Worm (Caenorhabditis elegans) whole organism, L2 larva: ENCODE data around the gene Y39A3A.3.

ENCODE experiments used
- C34F6.9 ChIP-seq: fragments of 150-350 bp; optimal IDR thresholded peaks from 2 replicates; lab custom pipeline; 2014; ENCODE audit warnings: missing biosample characterization, missing genetic modification characterization
- F13H6.1 ChIP-seq: sonication (generic microtip); optimal IDR thresholded peaks from 2 replicates; lab custom pipeline; 2016; ENCODE audit warnings: missing genetic modification characterization, missing compliant biosample characterization
- R02D3.7 ChIP-seq: fragments of 150-350 bp; optimal IDR thresholded peaks from 2 replicates; lab custom pipeline; 2014; ENCODE audit warnings: missing biosample characterization, missing genetic modification characterization
- Y55F3AM.14 ChIP-seq: fragments of 200-800 bp; sonication (Bioruptor generic); optimal IDR thresholded peaks from 2 replicates; lab custom pipeline; 2018; ENCODE audit warnings: mild to moderate bottlenecking, missing genetic modification characterization, missing compliant biosample characterization
- ZK546.5 ChIP-seq: sonication (generic microtip); optimal IDR thresholded peaks from 2 replicates; lab custom pipeline; 2017; ENCODE audit warnings: missing biosample characterization, missing genetic modification characterization
- alr-1 ChIP-seq: fragments of 150-350 bp; optimal IDR thresholded peaks from 2 replicates; lab custom pipeline; 2014; ENCODE audit warnings: missing biosample characterization, missing genetic modification characterization
- aly-2 ChIP-seq: fragments of 150-350 bp; optimal IDR thresholded peaks from 2 replicates; lab custom pipeline; 2014; ENCODE audit warnings: missing biosample characterization, missing genetic modification characterization
- ama-1 ChIP-seq: fragments of 150-350 bp; optimal IDR thresholded peaks from 2 replicates; lab custom pipeline; 2018; ENCODE audit warnings: inconsistent platforms
- blmp-1 ChIP-seq: sonication (generic microtip); optimal IDR thresholded peaks from 2 replicates; lab custom pipeline; 2017; ENCODE audit warnings: missing genetic modification characterization, mild to moderate bottlenecking, missing compliant biosample characterization, antibody characterized with exemption, moderate library complexity; ENCODE audit not compliant: insufficient read depth
- ceh-16 ChIP-seq: fragments of 150-350 bp; optimal IDR thresholded peaks from 2 replicates; lab custom pipeline; 2014; ENCODE audit warnings: missing biosample characterization, missing genetic modification characterization
- crh-2 ChIP-seq: sonication (generic microtip); optimal IDR thresholded peaks from 2 replicates; lab custom pipeline; 2017; ENCODE audit warnings: missing biosample characterization, missing genetic modification characterization
- dmd-4 ChIP-seq: sonication (generic microtip); optimal IDR thresholded peaks from 2 replicates; lab custom pipeline; 2017; ENCODE audit warnings: missing biosample characterization, missing genetic modification characterization
- egl-27 ChIP-seq: sonication (generic microtip); optimal IDR thresholded peaks from 3 replicates; lab custom pipeline; 2017; ENCODE audit warnings: missing biosample characterization, missing genetic modification reagents, missing genetic modification characterization
- elt-3 ChIP-seq: sonication (generic microtip); optimal IDR thresholded peaks from 2 replicates; lab custom pipeline; 2017; ENCODE audit warnings: missing biosample characterization, missing genetic modification characterization
- fos-1 ChIP-seq: fragments of 150-350 bp; optimal IDR thresholded peaks from 2 replicates; lab custom pipeline; 2014; ENCODE audit warnings: missing biosample characterization, missing genetic modification characterization
- gmeb-1 ChIP-seq: fragments of 150-350 bp; optimal IDR thresholded peaks from 2 replicates; lab custom pipeline; 2014; ENCODE audit warnings: missing biosample characterization, missing genetic modification characterization
- lin-11 ChIP-seq: fragments of 150-350 bp; sonication (generic microtip); optimal IDR thresholded peaks from 2 replicates; lab custom pipeline; 2014; ENCODE audit warnings: missing biosample characterization, missing genetic modification characterization, inconsistent platforms, mixed read lengths
- lin-13 ChIP-seq: fragments of 150-350 bp; optimal IDR thresholded peaks from 2 replicates; lab custom pipeline; 2014; ENCODE audit warnings: missing biosample characterization, missing genetic modification reagents, missing genetic modification characterization
- lin-39 ChIP-seq: fragments of 150-350 bp; optimal IDR thresholded peaks from 2 replicates; lab custom pipeline; 2014; ENCODE audit warnings: missing biosample characterization, missing genetic modification reagents, missing genetic modification characterization
- mab-5 ChIP-seq: fragments of 150-350 bp; optimal IDR thresholded peaks from 2 replicates; lab custom pipeline; 2014; ENCODE audit warnings: missing biosample characterization, missing genetic modification characterization
- mbf-1 ChIP-seq: sonication (generic microtip); optimal IDR thresholded peaks from 2 replicates; lab custom pipeline; 2017; ENCODE audit warnings: missing biosample characterization, missing genetic modification characterization
- nhr-10 ChIP-seq: sonication (generic microtip); optimal IDR thresholded peaks from 2 replicates; lab custom pipeline; 2017; ENCODE audit warnings: missing biosample characterization, missing genetic modification characterization
- nhr-12 ChIP-seq: fragments of 150-350 bp; optimal IDR thresholded peaks from 2 replicates; lab custom pipeline; 2014; ENCODE audit warnings: missing biosample characterization, missing genetic modification characterization
- nhr-129 ChIP-seq: fragments of 150-350 bp; optimal IDR thresholded peaks from 2 replicates; lab custom pipeline; 2014; ENCODE audit warnings: missing biosample characterization, missing genetic modification characterization
- nhr-21 ChIP-seq: fragments of 150-350 bp; optimal IDR thresholded peaks from 2 replicates; lab custom pipeline; 2014; ENCODE audit warnings: missing biosample characterization, missing genetic modification characterization
- nhr-237 ChIP-seq: fragments of 150-350 bp; optimal IDR thresholded peaks from 2 replicates; lab custom pipeline; 2014; ENCODE audit warnings: missing biosample characterization, missing genetic modification characterization
- nhr-25 ChIP-seq: fragments of 150-350 bp; sonication (generic microtip); optimal IDR thresholded peaks from 3 replicates; lab custom pipeline; 2014; ENCODE audit warnings: missing biosample characterization, missing genetic modification characterization
- nhr-6 ChIP-seq: fragments of 150-350 bp; optimal IDR thresholded peaks from 2 replicates; lab custom pipeline; 2014; ENCODE audit warnings: missing biosample characterization, missing genetic modification characterization
- nhr-77 ChIP-seq: fragments of 150-350 bp; optimal IDR thresholded peaks from 2 replicates; lab custom pipeline; 2014; ENCODE audit warnings: missing biosample characterization, missing genetic modification characterization
- peb-1 ChIP-seq: fragments of 150-350 bp; optimal IDR thresholded peaks from 2 replicates; lab custom pipeline; 2014; ENCODE audit warnings: missing biosample characterization, missing genetic modification characterization
- skn-1 ChIP-seq: sonication (generic microtip); optimal IDR thresholded peaks from 2 replicates; lab custom pipeline; 2017; ENCODE audit warnings: missing biosample characterization, missing genetic modification characterization
- sma-3 ChIP-seq: sonication (generic microtip); optimal IDR thresholded peaks from 2 replicates; lab custom pipeline; 2016; ENCODE audit warnings: missing genetic modification reagents, missing genetic modification characterization, missing compliant biosample characterization
- sma-9 ChIP-seq, 2 experiments: fragments of 150-350 bp in 1 of 2; sonication (generic microtip) in 1 of 2; optimal IDR thresholded peaks; 2 replicates each; lab custom pipeline; 2014 to 2016; ENCODE audit warnings: missing genetic modification characterization in 2 of 2, mild to moderate bottlenecking in 1 of 2, missing biosample characterization in 1 of 2, missing compliant biosample characterization in 1 of 2, missing genetic modification reagents in 1 of 2, moderate library complexity in 1 of 2
- unc-39 ChIP-seq: fragments of 150-350 bp; optimal IDR thresholded peaks from 2 replicates; lab custom pipeline; 2014; ENCODE audit warnings: missing biosample characterization, missing genetic modification characterization
- unc-55 ChIP-seq: fragments of 150-350 bp; sonication (generic microtip); optimal IDR thresholded peaks from 3 replicates; lab custom pipeline; 2014; ENCODE audit warnings: missing biosample characterization, missing genetic modification reagents, missing genetic modification characterization
- unc-62 ChIP-seq: fragments of 150-350 bp; optimal IDR thresholded peaks from 2 replicates; lab custom pipeline; 2014; ENCODE audit warnings: missing biosample characterization, missing genetic modification reagents, missing genetic modification characterization
- zag-1 ChIP-seq: fragments of 150-350 bp; optimal IDR thresholded peaks from 2 replicates; lab custom pipeline; 2014; ENCODE audit warnings: missing biosample characterization, missing genetic modification characterization
- ztf-1 ChIP-seq: fragments of 200-800 bp; sonication (Bioruptor generic); conservative IDR thresholded peaks from 2 replicates; pipeline ENCODE4 v1.3.6; 2022; ENCODE audit warnings: missing genetic modification characterization, missing compliant biosample characterization
- ztf-11 ChIP-seq: sonication (generic microtip); optimal IDR thresholded peaks from 2 replicates; lab custom pipeline; 2017; ENCODE audit warnings: missing biosample characterization, missing genetic modification characterization
- ztf-4 ChIP-seq: fragments of 150-350 bp; optimal IDR thresholded peaks from 2 replicates; lab custom pipeline; 2014; ENCODE audit warnings: missing biosample characterization, missing genetic modification characterization

Gene Y39A3A.3

DNA sequence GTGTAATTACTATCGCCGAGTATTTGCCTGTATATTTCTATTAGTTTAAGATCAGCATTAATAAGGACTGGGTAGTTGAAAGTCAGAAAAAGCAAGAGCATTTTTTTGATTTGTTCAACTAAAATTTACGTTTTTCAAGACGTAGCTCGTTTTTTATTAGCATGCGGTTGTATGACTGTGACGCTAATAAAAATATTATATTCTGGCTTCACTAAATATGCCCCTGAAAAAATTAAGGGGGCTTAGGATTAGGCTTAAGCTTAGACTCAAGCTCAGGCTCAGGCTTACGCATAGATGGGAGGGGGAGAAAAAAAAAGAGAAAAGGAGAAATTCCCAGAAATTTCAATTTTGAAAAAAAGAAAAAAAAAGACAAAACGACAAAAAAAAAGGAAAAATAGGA is 10.6 kb downstream of the Y39A3A.3 start, which contains the start of gene Y39A3A.2:
Gene Y39A3A.2, minus strand, starts transcription at position 101 of the 400 bp plus-strand sequence.
- no peak for TF ChIP-seq egl-27 (tag; lab: Kevin White, UChicago)
- TF ChIP-seq elt-3 (tag; lab: Kevin White, UChicago) = no peak
- TF ChIP-seq R02D3.7 (tag; lab: Kevin White, UChicago) = no peak
- no peak for TF ChIP-seq gmeb-1 (tag; lab: Kevin White, UChicago)
- TF ChIP-seq nhr-25 = no peak
- no peak for TF ChIP-seq mbf-1 (tag; lab: Kevin White, UChicago)
- TF ChIP-seq unc-62 (GFP tag; lab: Kevin White, UChicago) = no peak
- no peak for TF ChIP-seq zag-1
- TF ChIP-seq, all 48 proteins: peak for 0

DNA sequence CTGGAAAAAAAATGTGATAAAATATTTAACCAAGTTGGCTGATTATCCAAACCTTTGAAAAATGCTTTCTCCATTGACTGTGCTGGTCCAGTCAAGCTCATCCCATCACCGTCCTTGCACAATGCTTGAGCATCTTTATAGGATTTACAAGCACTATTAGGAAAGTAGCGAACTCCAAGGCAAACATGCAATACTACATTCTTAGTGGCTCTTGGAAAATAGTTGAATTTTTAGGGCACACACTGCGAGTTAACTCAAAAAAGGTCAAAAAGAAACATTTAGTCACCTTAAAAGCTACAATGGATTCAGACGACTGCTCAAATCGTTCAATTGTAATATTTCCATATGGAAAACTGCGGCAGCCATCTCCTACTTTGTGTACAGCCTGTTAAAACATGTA is 14.1 kb downstream of the Y39A3A.3 start, which contains the start of gene M01E10.3:
Gene M01E10.3, minus strand, starts transcription at position 101 of the 400 bp plus-strand sequence.
- TF ChIP-seq nhr-237 (no peak), alr-1 (no peak), lin-11 (tag; lab: Kevin White, UChicago) (no peak), egl-27 (tag; lab: Kevin White, UChicago) (no peak), unc-55 (GFP tag; lab: Kevin White, UChicago) (no peak), unc-39 (no peak), skn-1 (tag; lab: Kevin White, UChicago) (no peak), nhr-6 (tag; lab: Kevin White, UChicago) (no peak), ZK546.5 (tag; lab: Kevin White, UChicago) (no peak), peb-1 (tag; lab: Kevin White, UChicago) (no peak), sma-9 (GFP tag; optimal IDR thresholded peaks at IDR 0.05; lab: Kevin White, UChicago) (no peak), sma-9 (tag; optimal IDR thresholded peaks at IDR 0.05; lab: Kevin White, UChicago) (no peak), dmd-4 (tag; lab: Kevin White, UChicago) (no peak), nhr-12 (no peak), gmeb-1 (tag; lab: Kevin White, UChicago) (no peak), lin-13 (GFP tag; lab: Kevin White, UChicago) (no peak), ceh-16 (tag; lab: Kevin White, UChicago) (no peak), C34F6.9 (tag; lab: Kevin White, UChicago) (no peak), R02D3.7 (tag; lab: Kevin White, UChicago) (no peak), nhr-129 (no peak), fos-1 (tag; lab: Kevin White, UChicago) (no peak)

DNA sequence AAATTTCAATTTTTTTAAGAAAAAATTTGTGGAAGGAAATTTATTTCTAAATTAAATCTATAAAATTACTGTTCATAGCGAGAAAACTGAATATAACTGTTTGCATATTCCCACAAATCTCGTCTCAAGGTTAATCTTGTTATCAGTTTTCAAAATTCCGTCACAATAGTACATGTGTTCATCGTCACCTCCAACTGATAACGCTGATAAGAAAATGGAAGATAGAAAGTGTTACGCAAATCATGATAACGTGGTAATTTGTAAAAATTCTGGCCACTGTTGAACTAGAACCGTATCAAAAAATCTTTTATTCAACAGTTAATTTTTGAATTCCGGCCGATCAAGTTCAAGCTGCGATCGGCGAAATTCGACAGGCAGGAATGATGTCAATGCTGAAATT is 14.7 kb downstream of the Y39A3A.3 start:
- TF ChIP-seq nhr-21 (tag; lab: Kevin White, UChicago) (no peak), aly-2 (no peak), nhr-77 (no peak), mab-5 (no peak), skn-1 (tag; lab: Kevin White, UChicago) (no peak), alr-1 (no peak), sma-9 (GFP tag; optimal IDR thresholded peaks at IDR 0.05; lab: Kevin White, UChicago) (peak; percentile 22), sma-9 (tag; optimal IDR thresholded peaks at IDR 0.05; lab: Kevin White, UChicago) (no peak), nhr-10 (tag; lab: Kevin White, UChicago) (no peak), nhr-237 (no peak), gmeb-1 (tag; lab: Kevin White, UChicago) (no peak), ztf-11 (tag; lab: Kevin White, UChicago) (no peak), fos-1 (tag; lab: Kevin White, UChicago) (peak; percentile 80), ama-1 (no peak)

DNA sequence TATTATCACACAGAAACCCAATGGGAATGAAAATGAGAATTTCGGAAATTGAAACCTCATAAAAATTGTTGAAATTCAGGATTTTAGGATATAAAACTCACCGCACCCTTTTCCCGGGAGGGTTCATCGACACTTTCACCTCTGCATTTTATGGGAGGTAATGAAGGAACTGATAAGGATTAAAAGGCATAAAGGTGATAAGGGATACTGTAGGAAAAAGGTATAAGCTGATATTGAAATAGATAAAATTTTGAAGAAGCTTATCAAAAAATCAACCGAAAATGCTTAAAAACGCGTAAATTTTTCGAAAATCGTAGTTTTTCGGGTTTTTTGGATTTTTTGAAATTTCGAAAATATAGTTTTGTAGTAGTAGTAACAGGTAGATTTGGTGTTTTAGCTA is 17.7 kb downstream of the Y39A3A.3 start:
- TF ChIP-seq ama-1 (no peak), fos-1 (tag; lab: Kevin White, UChicago) (peak; percentile 6)
- TF ChIP-seq, all 48 proteins: peak for 1

DNA sequence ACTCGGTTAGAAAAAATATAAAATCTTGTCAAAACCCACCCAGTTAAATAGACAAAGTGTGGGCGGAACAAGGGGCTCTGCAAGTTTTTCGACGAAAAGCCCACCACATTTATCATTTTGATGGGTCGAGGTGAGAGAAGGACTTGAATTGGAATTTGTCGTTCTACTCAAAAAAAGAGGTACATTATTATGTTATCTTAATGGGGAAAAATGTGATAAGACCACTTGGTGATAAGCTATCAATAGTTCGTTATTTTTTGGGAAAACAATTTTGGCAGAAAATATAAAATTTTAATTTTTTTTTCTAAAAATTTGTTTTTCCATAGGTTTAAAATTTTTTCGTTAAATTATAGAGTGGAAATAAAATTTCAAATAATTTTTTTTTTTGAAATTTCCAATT is 18.3 kb downstream of the Y39A3A.3 start:
- TF ChIP-seq nhr-12 (no peak), fos-1 (tag; lab: Kevin White, UChicago) (peak; percentile 27)

DNA sequence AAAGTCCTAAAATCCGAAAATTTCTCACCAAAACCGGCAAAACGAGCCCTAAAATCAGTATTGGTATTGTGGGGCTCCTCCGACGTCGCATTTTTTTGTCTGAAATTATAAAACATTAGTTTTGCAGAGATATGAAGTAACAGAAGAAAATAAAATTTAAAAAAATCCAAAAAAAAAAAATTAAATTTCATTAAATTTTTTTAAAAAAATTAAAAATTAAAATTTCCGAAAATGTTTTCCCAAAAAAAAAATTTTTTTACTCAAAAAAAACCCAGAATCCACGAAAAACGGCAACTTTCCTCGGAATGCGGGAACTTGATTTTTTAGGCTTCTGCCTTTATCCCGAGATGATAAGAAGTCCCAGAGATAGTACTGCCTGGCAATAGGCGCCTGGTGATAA is 20.2 kb downstream of the Y39A3A.3 start, which contains the start of gene dpy-1:
Gene dpy-1, minus strand, starts transcription at position 101 of the 400 bp plus-strand sequence.
- TF ChIP-seq R02D3.7 (tag; lab: Kevin White, UChicago) (no peak), sma-3 (no peak), crh-2 (tag; lab: Kevin White, UChicago) (no peak), lin-13 (GFP tag; lab: Kevin White, UChicago) (no peak), aly-2 (no peak), ztf-1 (GFP tag; lab: Robert Waterston, UW) (no peak), unc-62 (GFP tag; lab: Kevin White, UChicago) (no peak), dmd-4 (tag; lab: Kevin White, UChicago) (no peak), ama-1 (no peak), ceh-16 (tag; lab: Kevin White, UChicago) (no peak), ztf-4 (no peak), nhr-21 (tag; lab: Kevin White, UChicago) (no peak), mab-5 (no peak), Y55F3AM.14 (no peak), ztf-11 (tag; lab: Kevin White, UChicago) (no peak), blmp-1 (tag; lab: Kevin White, UChicago) (no peak), F13H6.1 (tag; lab: Kevin White, UChicago) (no peak), lin-39 (tag; lab: Kevin White, UChicago) (no peak), ZK546.5 (tag; lab: Kevin White, UChicago) (no peak), zag-1 (no peak)
